Worm (Caenorhabditis elegans) whole organism, mixed stage, embryonic: ENCODE measurements around the gene hpo-28.

Source experiments
- bed-3 ChIP-seq: fragments of 200-800 bp; sonication (Bioruptor generic); optimal IDR thresholded peaks from 3 replicates; lab custom pipeline; 2018; ENCODE audit warnings: mild to moderate bottlenecking, missing genetic modification characterization, moderate library complexity, missing compliant biosample characterization
- blmp-1 ChIP-seq: fragments of 150-350 bp; optimal IDR thresholded peaks from 2 replicates; lab custom pipeline; 2014; ENCODE audit warnings: missing biosample characterization, missing genetic modification characterization
- ceh-83 ChIP-seq: fragments of 200-800 bp; sonication (Bioruptor generic); optimal IDR thresholded peaks from 2 replicates; lab custom pipeline; 2018; ENCODE audit warnings: mild to moderate bottlenecking, missing genetic modification characterization, missing compliant biosample characterization
- ces-1 ChIP-seq: fragments of 150-350 bp; optimal IDR thresholded peaks from 2 replicates; lab custom pipeline; 2014; ENCODE audit warnings: missing biosample characterization, missing genetic modification reagents, missing genetic modification characterization
- cnd-1 ChIP-seq: fragments of 200-800 bp; sonication (Bioruptor generic); optimal IDR thresholded peaks from 2 replicates; lab custom pipeline; 2018; ENCODE audit warnings: mild to moderate bottlenecking, missing genetic modification characterization, missing compliant biosample characterization
- drap-1 ChIP-seq: fragments of 200-800 bp; sonication (Bioruptor generic); optimal IDR thresholded peaks from 3 replicates; lab custom pipeline; 2018; ENCODE audit warnings: mild to moderate bottlenecking, missing genetic modification characterization, missing compliant biosample characterization
- elt-1 ChIP-seq: sonication (generic microtip); optimal IDR thresholded peaks from 2 replicates; lab custom pipeline; 2017; ENCODE audit warnings: missing genetic modification characterization, mild to moderate bottlenecking, missing compliant biosample characterization, antibody characterized with exemption, moderate library complexity, borderline replicate concordance; ENCODE audit not compliant: insufficient read depth
- flh-1 ChIP-seq: fragments of 200-800 bp; sonication (Bioruptor generic); optimal IDR thresholded peaks from 2 replicates; lab custom pipeline; 2018; ENCODE audit warnings: mild to moderate bottlenecking, missing genetic modification characterization, moderate library complexity, missing compliant biosample characterization
- ham-2 ChIP-seq: fragments of 200-800 bp; sonication (Bioruptor generic); optimal IDR thresholded peaks from 2 replicates; lab custom pipeline; 2018; ENCODE audit warnings: mild to moderate bottlenecking, missing genetic modification characterization, missing compliant biosample characterization
- hlh-1 ChIP-seq: fragments of 150-350 bp; optimal IDR thresholded peaks from 2 replicates; lab custom pipeline; 2014; ENCODE audit warnings: missing biosample characterization, missing genetic modification reagents, missing genetic modification characterization
- lin-32 ChIP-seq: fragments of 200-800 bp; sonication (Bioruptor generic); optimal IDR thresholded peaks from 2 replicates; lab custom pipeline; 2018; ENCODE audit warnings: mild to moderate bottlenecking, missing genetic modification characterization, missing compliant biosample characterization
- lsy-2 ChIP-seq: fragments of 150-350 bp; optimal IDR thresholded peaks from 2 replicates; lab custom pipeline; 2014; ENCODE audit warnings: missing biosample characterization, missing genetic modification characterization
- mep-1 ChIP-seq: fragments of 150-350 bp; optimal IDR thresholded peaks from 2 replicates; lab custom pipeline; 2017; ENCODE audit warnings: missing biosample characterization, missing genetic modification reagents, missing genetic modification characterization, inconsistent platforms
- mls-2 ChIP-seq: sonication (generic microtip); optimal IDR thresholded peaks from 2 replicates; lab custom pipeline; 2016; ENCODE audit warnings: mild to moderate bottlenecking, missing genetic modification characterization, moderate library complexity, missing compliant biosample characterization
- nhr-12 ChIP-seq: fragments of 150-350 bp; optimal IDR thresholded peaks from 2 replicates; lab custom pipeline; 2014; ENCODE audit warnings: missing biosample characterization, missing genetic modification characterization
- nhr-2 ChIP-seq: fragments of 150-350 bp; optimal IDR thresholded peaks from 2 replicates; lab custom pipeline; 2014; ENCODE audit warnings: missing biosample characterization, missing genetic modification characterization
- nhr-28 ChIP-seq: fragments of 150-350 bp; optimal IDR thresholded peaks from 2 replicates; lab custom pipeline; 2014; ENCODE audit warnings: missing biosample characterization, missing genetic modification characterization
- nhr-76 ChIP-seq: sonication (generic microtip); optimal IDR thresholded peaks from 2 replicates; lab custom pipeline; 2017; ENCODE audit warnings: missing biosample characterization, missing genetic modification characterization
- pha-4 ChIP-seq: fragments of 150-350 bp; optimal IDR thresholded peaks from 2 replicates; lab custom pipeline; 2018; ENCODE audit warnings: missing biosample characterization, missing genetic modification reagents, missing genetic modification characterization
- snpc-4 ChIP-seq: fragments of 150-350 bp; optimal IDR thresholded peaks from 2 replicates; lab custom pipeline; 2014; ENCODE audit warnings: missing biosample characterization, missing genetic modification characterization
- sptf-1 ChIP-seq: sonication (generic microtip); optimal IDR thresholded peaks from 2 replicates; lab custom pipeline; 2017; ENCODE audit warnings: mild to moderate bottlenecking, missing genetic modification characterization, moderate library complexity, missing compliant biosample characterization
- unc-62 ChIP-seq: fragments of 150-350 bp; optimal IDR thresholded peaks from 2 replicates; lab custom pipeline; 2014; ENCODE audit warnings: missing biosample characterization, missing genetic modification reagents, missing genetic modification characterization
- zip-8 ChIP-seq: fragments of 150-350 bp; optimal IDR thresholded peaks from 2 replicates; lab custom pipeline; 2014; ENCODE audit warnings: missing biosample characterization, missing genetic modification characterization

hpo-28 gene

ce11 chrIII:5665278-5665677 is 43.8 kb downstream of the hpo-28 start:
- TF ChIP-seq pha-4 (tag; lab: Kevin White, UChicago) (peak; percentile 38), hlh-1 (tag; lab: Kevin White, UChicago) (no peak), blmp-1 (tag; lab: Kevin White, UChicago) (peak; percentile 91)

- TF ChIP-seq mls-2 (tag; lab: Kevin White, UChicago), result no peak
- no peak for TF ChIP-seq sptf-1 (tag; lab: Kevin White, UChicago)
These were observed 45.2 kb downstream of the hpo-28 start, which contains the start of gene par-3 for ce11 chrIII:5663933-5664332. par-3 (plus strand) TSS chrIII:5664233.

ce11 chrIII:5663521-5663920 is 45.6 kb downstream of the hpo-28 start:
- TF ChIP-seq mep-1 (tag; lab: Kevin White, UChicago), result no peak
- TF ChIP-seq drap-1 (GFP tag; lab: Kevin White, UChicago), result no peak
- TF ChIP-seq hlh-1 (tag; lab: Kevin White, UChicago), result no peak
- no peak for TF ChIP-seq bed-3 (GFP tag; lab: Kevin White, UChicago)
- TF ChIP-seq lin-32, result no peak
- no peak for TF ChIP-seq nhr-2
- TF ChIP-seq cnd-1, result no peak
- no peak for TF ChIP-seq ham-2
- no peak for TF ChIP-seq elt-1 (tag; lab: Kevin White, UChicago)
- no peak for TF ChIP-seq pha-4 (tag; lab: Kevin White, UChicago)
- TF ChIP-seq nhr-28, result no peak
- TF ChIP-seq ces-1 (GFP tag; lab: Kevin White, UChicago), result no peak
- TF ChIP-seq unc-62 (GFP tag; lab: Kevin White, UChicago), result no peak
- no peak for TF ChIP-seq nhr-76 (tag; lab: Kevin White, UChicago)
- no peak for TF ChIP-seq nhr-12 (tag; lab: Kevin White, UChicago)
- TF ChIP-seq lsy-2 (tag; lab: Kevin White, UChicago), result no peak
- no peak for TF ChIP-seq ceh-83 (GFP tag; lab: Kevin White, UChicago)

ce11 chrIII:5660976-5661375 is 48.1 kb downstream of the hpo-28 start, which contains the start of gene F54E7.6:
F54E7.6 (minus strand) TSS chrIII:5661085.
- TF ChIP-seq ham-2, result peak; percentile 42
- TF ChIP-seq flh-1 (GFP tag; lab: Kevin White, UChicago), result no peak
- peak; percentile 99 for TF ChIP-seq zip-8 (tag; lab: Kevin White, UChicago)
- TF ChIP-seq, all 35 proteins: peak for 2

ce11 chrIII:5656941-5657340 is 52.2 kb downstream of the hpo-28 start, which contains the start of gene sdz-21:
sdz-21 (minus strand) TSS chrIII:5657041.
- TF ChIP-seq sptf-1 (tag; lab: Kevin White, UChicago), result no peak
- no peak for TF ChIP-seq ham-2
- no peak for TF ChIP-seq nhr-12 (tag; lab: Kevin White, UChicago)
- TF ChIP-seq snpc-4, result no peak
- no peak for TF ChIP-seq zip-8 (tag; lab: Kevin White, UChicago)
- TF ChIP-seq bed-3 (GFP tag; lab: Kevin White, UChicago), result no peak
- TF ChIP-seq, all 35 proteins: peak for 0
